Worm (Caenorhabditis elegans): ENCODE results near the gene fbxa-73.

DNA sequence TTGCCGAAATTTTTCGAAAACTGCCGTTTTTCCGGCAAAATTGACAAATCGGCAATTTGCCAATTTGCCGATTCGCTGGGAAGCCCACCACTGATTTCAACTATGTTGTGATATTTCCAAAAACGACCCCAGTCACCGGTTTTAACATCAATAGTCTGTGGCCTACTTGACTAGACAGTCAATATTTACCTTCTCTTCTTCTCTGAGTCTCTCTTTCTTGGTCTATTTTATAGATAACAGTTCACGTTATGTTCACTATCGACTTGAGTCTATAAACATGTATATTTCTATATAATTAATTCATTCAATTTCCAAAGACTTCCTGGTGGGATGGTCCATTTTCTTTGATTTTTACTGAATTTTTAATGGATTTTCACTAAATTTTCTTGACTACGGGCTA, 41.5 kb downstream of the fbxa-73 start:
- TF ChIP-seq lsl-1 (GFP tag; optimal IDR thresholded peaks at IDR 0.05) (no peak), xnd-1 (tag; optimal IDR thresholded peaks at IDR 0.05) (no peak), nhr-27 (tag; optimal IDR thresholded peaks at IDR 0.05) (no peak), madf-6 (GFP tag; IDR thresholded peaks at IDR 0.05) (no peak)
